Fruit fly (Drosophila melanogaster): Measurements from ENCODE around the gene CG12746.

Gene CG12746

DNA sequence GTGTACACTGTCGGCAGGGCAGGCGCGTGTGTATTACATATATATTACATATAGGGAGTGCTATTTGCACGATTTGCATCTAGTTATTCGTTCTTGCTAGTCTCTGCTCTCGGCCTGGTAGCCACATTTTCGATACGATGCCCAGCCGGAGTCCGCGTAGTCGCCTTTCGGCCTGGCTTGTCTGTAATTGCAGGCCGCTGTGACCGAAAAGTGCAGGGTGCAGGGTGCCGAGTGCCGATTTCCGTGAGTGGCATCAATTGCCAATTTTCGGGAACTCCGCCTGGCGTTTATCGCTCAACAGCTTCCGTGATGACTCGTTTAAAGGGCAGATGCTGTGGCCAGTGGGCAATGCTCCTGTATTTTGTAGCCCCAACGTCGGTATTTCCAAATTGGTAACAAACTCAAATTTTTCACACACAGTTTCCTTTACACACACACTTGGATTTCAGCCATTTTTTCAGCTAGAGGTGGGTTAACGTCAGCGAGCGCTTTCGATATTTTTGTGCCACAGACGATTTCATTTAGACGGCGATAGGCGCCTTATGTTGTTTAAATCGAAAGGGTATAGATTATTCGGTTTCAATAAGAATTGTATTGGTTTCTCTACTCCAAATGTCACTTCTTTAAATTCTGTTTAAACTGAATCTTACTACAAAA, 23.3 kb downstream of the CG12746 start, which contains the start of gene CG2926 (continued):
- no peak for TF ChIP-seq CG5180 (GFP tag; optimal IDR thresholded peaks at IDR 0.05)
- TF ChIP-seq Hr39 (optimal IDR thresholded peaks at IDR 0.05): no peak
- TF ChIP-seq pnt (GFP tag; optimal IDR thresholded peaks at IDR 0.05): peak; percentile 33
- TF ChIP-seq NfI (GFP tag; optimal IDR thresholded peaks at IDR 0.05): no peak
- peak; percentile 85 for TF ChIP-seq CG14860 (GFP tag; IDR thresholded peaks at IDR 0.05; ENCODE audit: partially characterized antibody)
- TF ChIP-seq CG1832 (GFP tag; optimal IDR thresholded peaks at IDR 0.05): no peak
- no peak for TF ChIP-seq trh (GFP tag; optimal IDR thresholded peaks at IDR 0.05)
- TF ChIP-seq CG17802 (tag; optimal IDR thresholded peaks at IDR 0.05): peak; percentile 48
- TF ChIP-seq CG2120 (GFP tag; optimal IDR thresholded peaks at IDR 0.05): peak; percentile 68
- no peak for TF ChIP-seq CG18599 (GFP tag; optimal IDR thresholded peaks at IDR 0.05)
- no peak for TF ChIP-seq CG30431 (GFP tag; optimal IDR thresholded peaks at IDR 0.05)
- TF ChIP-seq Xrp1 (GFP tag; IDR thresholded peaks at IDR 0.05): 0 out of 2 replicates have a peak, but pooled peaks have one; percentile 15
- peak; percentile 45; the same call in 1 of the 3 replicates for TF ChIP-seq dysf (GFP tag; IDR thresholded peaks at IDR 0.05)
- TF ChIP-seq CG11723 (GFP tag; optimal IDR thresholded peaks at IDR 0.05): no peak
- peak; percentile 26; the same call in 1 of the 2 replicates for TF ChIP-seq CG11247 (GFP tag; IDR thresholded peaks at IDR 0.05)
- no peak for TF ChIP-seq pfk (GFP tag; optimal IDR thresholded peaks at IDR 0.05)
- TF ChIP-seq nmo (GFP tag; optimal IDR thresholded peaks at IDR 0.05): peak; percentile 37
- no peak for TF ChIP-seq gro (GFP tag; optimal IDR thresholded peaks at IDR 0.05)
- peak; percentile 62 for TF ChIP-seq CG6272 (GFP tag; IDR thresholded peaks at IDR 0.05)
- TF ChIP-seq CG2116 (GFP tag; optimal IDR thresholded peaks at IDR 0.05): peak; percentile 69
- TF ChIP-seq unpg (GFP tag; optimal IDR thresholded peaks at IDR 0.05): no peak
- peak; percentile 20 for TF ChIP-seq maf-S (GFP tag; optimal IDR thresholded peaks at IDR 0.05)
- TF ChIP-seq Sin3A (optimal IDR thresholded peaks at IDR 0.05): peak; percentile 45
- peak; percentile 84 for TF ChIP-seq HLH4C (GFP tag; IDR thresholded peaks at IDR 0.05; ENCODE audit: partially characterized antibody)
- no peak for TF ChIP-seq CG16779 (GFP tag; IDR thresholded peaks at IDR 0.05)
- no peak for TF ChIP-seq CG4404 (GFP tag; IDR thresholded peaks at IDR 0.05)
- TF ChIP-seq sd (tag; optimal IDR thresholded peaks at IDR 0.05): no peak
- no peak for TF ChIP-seq danr (GFP tag; IDR thresholded peaks at IDR 0.05)
- no peak for TF ChIP-seq CG4360 (GFP tag; IDR thresholded peaks at IDR 0.05)
- no peak for TF ChIP-seq CG12391 (tag; optimal IDR thresholded peaks at IDR 0.05)
- TF ChIP-seq mld (GFP tag; IDR thresholded peaks at IDR 0.05; ENCODE audit: partially characterized antibody): peak; percentile 91
- peak; percentile 87 for TF ChIP-seq BEAF-32 (GFP tag; optimal IDR thresholded peaks at IDR 0.05)
- TF ChIP-seq Gug (GFP tag; IDR thresholded peaks at IDR 0.05): peak; percentile 75; the same call in 2 of the 4 replicates
- no peak for TF ChIP-seq fd3F (GFP tag; optimal IDR thresholded peaks at IDR 0.05)
- peak; percentile 68 for TF ChIP-seq CG2129 (GFP tag; IDR thresholded peaks at IDR 0.05; ENCODE audit: partially characterized antibody)
- TF ChIP-seq zen (tag; optimal IDR thresholded peaks at IDR 0.05): no peak
- TF ChIP-seq Rx (GFP tag; IDR thresholded peaks at IDR 0.05): no peak
- no peak for TF ChIP-seq gem (tag; optimal IDR thresholded peaks at IDR 0.05)
- TF ChIP-seq dpn (GFP tag; optimal IDR thresholded peaks at IDR 0.05): peak in 1 of 2 experiments; percentile 25
- peak; percentile 75 for TF ChIP-seq cg (GFP tag; optimal IDR thresholded peaks at IDR 0.05)
- TF ChIP-seq lola (GFP tag; optimal IDR thresholded peaks at IDR 0.05): no peak
- TF ChIP-seq en (GFP tag; optimal IDR thresholded peaks at IDR 0.05): no peak
- TF ChIP-seq ems (GFP tag; optimal IDR thresholded peaks at IDR 0.05): no peak
- no peak for TF ChIP-seq CG11695 (GFP tag; IDR thresholded peaks at IDR 0.05)
- no peak for TF ChIP-seq CG3281 (GFP tag; optimal IDR thresholded peaks at IDR 0.05)
- peak; percentile 64 for TF ChIP-seq Dp (GFP tag; optimal IDR thresholded peaks at IDR 0.05)
- TF ChIP-seq ftz-f1 (GFP tag; optimal IDR thresholded peaks at IDR 0.05): no peak
- TF ChIP-seq Neu2 (GFP tag; optimal IDR thresholded peaks at IDR 0.05; ENCODE audit: borderline replicate concordance): no peak
- TF ChIP-seq crp (GFP tag; optimal IDR thresholded peaks at IDR 0.05): peak in 1 of 2 experiments; percentile 33

Data from whole organism, embryonic.